Fruit fly (Drosophila melanogaster) whole organism: Measurements from ENCODE around the gene CG3164.

Experiments
- CG8478 ChIP-seq: fragments of >200 bp; optimal IDR thresholded peaks from 2 replicates; lab custom pipeline; 2018; ENCODE audit warnings: inconsistent platforms
- Dll ChIP-seq: fragments of >200 bp; optimal IDR thresholded peaks from 2 replicates; lab custom pipeline; 2017
- EcR ChIP-seq, 2 experiments: fragments of >200 bp; optimal IDR thresholded peaks; 2 replicates each; lab custom pipeline; 2017; ENCODE audit warnings: missing biosample characterization in 2 of 2, missing genetic modification characterization in 2 of 2, missing genetic modification reagents in 2 of 2
- pan ChIP-seq: fragments of >200 bp; optimal IDR thresholded peaks from 2 replicates; lab custom pipeline; 2017
- psq ChIP-seq: fragments of >200 bp; optimal IDR thresholded peaks from 2 replicates; lab custom pipeline; 2017
- usp ChIP-seq: fragments of >200 bp; optimal IDR thresholded peaks from 2 replicates; lab custom pipeline; 2017; ENCODE audit warnings: missing biosample characterization, missing genetic modification characterization, mixed read lengths

CG3164 gene

DNA sequence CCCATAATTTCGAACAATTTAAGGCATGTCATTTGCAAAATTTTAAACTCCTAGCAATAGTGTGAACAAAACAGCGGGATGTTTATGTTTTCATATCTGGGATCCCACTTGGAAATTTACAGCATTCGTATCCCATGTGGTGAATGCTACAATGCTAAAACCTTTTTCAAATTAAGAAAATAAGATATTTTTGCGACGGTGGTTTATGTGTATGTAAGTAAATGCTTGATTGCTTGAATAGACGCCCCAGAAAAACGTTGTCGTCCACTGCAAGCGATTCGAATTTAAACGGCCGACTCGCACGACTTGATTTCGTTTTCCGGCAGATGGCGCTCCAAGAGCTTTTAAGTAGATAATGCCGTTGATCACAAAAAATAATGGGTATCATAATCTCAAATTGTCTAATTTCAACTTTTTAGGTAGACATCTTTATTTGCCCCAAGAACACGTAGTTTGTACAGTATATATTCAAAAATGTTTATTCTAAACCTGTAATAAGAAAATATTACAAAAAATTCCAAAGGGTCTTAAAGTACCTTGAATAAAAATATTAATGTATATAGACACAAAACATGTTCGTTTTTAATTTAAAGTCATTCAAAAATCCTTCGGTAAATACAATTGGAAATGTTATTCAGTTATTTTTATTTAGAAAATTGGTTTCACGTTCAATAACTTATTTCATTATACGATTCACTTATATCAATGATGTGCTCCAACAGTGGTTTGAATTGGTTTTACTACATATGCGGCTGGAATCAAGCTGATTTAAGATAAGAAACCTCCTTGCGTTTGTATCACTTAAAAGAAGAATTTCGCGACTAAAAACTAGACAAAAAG lies 8.2 kb downstream of the CG3164 start:
- TF ChIP-seq EcR (GFP tag; optimal IDR thresholded peaks at IDR 0.05; lab: Kevin White, UChicago) (no peak), Dll (lab: Kevin White, UChicago) (no peak), usp (GFP tag; lab: Kevin White, UChicago) (no peak)

DNA sequence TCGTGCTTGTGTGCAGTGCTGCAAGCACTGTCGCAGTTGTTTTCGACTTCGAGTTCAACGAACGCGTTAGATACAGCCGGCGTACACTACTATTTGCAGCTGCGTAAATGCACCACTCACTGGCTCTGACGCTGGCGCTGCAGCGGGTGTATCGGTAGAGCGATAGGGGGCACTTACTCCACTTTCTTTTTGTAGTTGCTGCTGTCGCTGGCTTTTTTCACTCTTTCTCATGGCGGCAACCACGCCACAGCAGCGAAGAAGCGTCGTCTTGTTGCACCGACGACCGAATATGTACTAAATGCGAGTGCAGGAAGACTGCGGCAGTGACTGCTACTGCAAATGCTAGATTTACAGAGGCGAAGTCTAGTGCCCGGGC lies 9.1 kb downstream of the CG3164 start, which contains the start of gene CG4822:
Gene CG4822, minus strand, starts transcription at position 299 of the 376 bp plus-strand sequence.
- peak in 1 of 2 experiments; percentile 91 for TF ChIP-seq EcR (GFP tag; optimal IDR thresholded peaks at IDR 0.05; lab: Kevin White, UChicago)
- no peak for TF ChIP-seq usp (GFP tag; lab: Kevin White, UChicago)

DNA sequence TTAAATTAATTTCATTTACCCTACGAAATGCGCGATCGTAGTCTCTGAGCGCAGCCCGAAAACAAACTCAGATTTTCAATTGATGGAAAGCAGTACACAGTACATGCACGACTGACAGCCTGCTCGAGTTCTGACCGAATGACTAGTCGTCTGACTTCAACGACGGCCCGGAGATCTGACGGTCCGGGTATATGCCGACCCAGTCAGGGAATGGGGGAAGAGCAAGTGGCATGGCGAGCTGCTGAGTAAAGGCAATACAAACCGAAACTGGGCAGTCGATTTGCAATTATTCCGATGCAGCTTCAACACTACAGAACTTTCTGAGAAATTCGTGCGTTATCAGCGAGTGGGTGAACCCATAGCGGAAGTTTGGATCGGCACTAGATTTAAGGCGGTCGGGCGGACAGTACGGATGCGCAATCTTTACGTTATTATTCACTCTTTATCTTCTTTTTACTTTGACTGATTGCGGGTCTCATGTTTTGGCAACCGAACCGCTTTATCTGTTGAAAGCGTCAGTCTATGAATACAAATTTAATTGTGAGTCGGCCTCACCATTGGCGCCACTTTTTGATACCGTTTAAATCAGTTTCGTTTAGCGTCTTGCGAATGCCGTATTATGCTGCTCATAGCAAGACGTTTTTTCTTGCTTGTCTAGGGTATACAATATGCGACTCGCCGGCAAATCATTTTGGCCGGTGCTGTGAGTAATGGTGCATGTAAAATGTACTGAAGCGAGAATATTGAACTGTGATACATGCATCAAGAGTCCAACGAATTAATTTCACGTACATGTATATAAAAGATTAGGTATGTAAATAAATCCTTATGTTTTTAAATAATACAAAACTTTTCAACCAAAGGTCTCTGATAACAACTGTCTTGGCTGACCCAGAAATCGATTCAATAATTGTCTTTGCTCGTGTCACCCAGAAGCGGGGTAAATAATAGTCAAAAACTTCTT lies 9.8 kb downstream of the CG3164 start:
- TF ChIP-seq CG8478 (lab: Kevin White, UChicago) (no peak), pan (lab: Kevin White, UChicago) (no peak), Dll (lab: Kevin White, UChicago) (no peak), EcR (GFP tag; optimal IDR thresholded peaks at IDR 0.05; lab: Kevin White, UChicago) (no peak), psq (lab: Kevin White, UChicago) (no peak), usp (GFP tag; lab: Kevin White, UChicago) (no peak)

DNA sequence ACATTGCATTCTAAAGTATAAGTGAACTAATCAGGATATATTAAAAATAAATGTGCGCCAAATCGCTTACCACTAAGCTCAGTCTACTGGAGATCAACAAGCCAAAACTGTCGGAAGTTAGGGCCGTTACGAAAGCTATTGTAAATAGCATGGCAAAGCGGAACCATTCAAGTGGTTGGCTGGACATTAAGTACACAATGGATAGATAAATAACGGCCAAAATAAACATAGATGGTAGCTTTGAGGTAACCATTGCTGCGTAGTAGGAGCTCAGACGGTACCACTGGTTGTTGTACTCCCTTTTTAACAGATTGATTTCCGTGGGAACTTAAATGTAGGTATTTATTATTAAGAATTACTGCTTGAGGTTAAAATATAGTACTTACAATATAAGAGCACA lies 12.8 kb downstream of the CG3164 start:
- TF ChIP-seq pan (lab: Kevin White, UChicago): no peak
- no peak for TF ChIP-seq CG8478 (lab: Kevin White, UChicago)
- TF ChIP-seq EcR (GFP tag; optimal IDR thresholded peaks at IDR 0.05; lab: Kevin White, UChicago): no peak
- no peak for TF ChIP-seq Dll (lab: Kevin White, UChicago)
- TF ChIP-seq psq (lab: Kevin White, UChicago): no peak
- TF ChIP-seq usp (GFP tag; lab: Kevin White, UChicago): no peak

DNA sequence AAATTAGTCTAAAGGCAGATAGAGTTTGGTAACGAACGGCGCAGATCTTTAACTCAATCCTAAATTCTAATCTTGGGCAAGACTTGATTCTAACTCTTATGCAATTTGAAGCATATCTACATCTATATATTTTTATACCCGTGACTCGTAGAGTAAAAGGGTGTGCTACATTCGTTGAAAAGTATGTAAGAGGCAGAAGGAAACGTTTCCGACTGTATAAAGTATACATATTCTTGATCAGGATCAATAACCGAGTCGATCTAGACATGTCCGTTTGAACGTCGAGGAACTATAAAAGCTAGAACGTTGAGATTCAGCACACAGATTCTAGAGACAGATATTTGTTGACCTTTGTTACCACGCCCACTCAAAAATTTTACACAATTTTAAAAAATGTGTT lies 14.2 kb downstream of the CG3164 start, which contains the start of gene CG13694:
Gene CG13694, minus strand, starts transcription at position 101 of the 400 bp plus-strand sequence.
- TF ChIP-seq pan (lab: Kevin White, UChicago): no peak
- TF ChIP-seq usp (GFP tag; lab: Kevin White, UChicago): no peak
- no peak for TF ChIP-seq Dll (lab: Kevin White, UChicago)
- TF ChIP-seq EcR (GFP tag; optimal IDR thresholded peaks at IDR 0.05; lab: Kevin White, UChicago): no peak
- TF ChIP-seq psq (lab: Kevin White, UChicago): no peak
- no peak for TF ChIP-seq CG8478 (lab: Kevin White, UChicago)

DNA sequence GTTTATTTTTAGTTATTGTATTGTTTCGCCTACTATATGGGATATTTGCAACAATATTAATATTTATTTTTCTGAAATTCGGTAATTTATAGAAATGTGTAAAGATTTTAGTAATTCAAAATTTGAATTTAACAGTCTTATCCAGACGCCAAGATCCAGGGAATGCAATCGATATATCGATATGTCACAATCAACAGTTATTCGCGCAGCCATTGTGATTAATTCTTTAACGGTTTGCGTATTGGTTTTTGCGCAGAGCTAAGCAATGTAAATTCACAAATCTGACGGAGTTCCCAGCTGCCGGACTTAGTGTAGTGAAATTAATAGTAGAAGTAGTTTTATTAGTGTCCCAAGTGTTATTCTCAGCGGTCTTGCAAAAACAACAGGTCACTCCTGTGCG lies 16.2 kb downstream of the CG3164 start, which contains the start of gene ND-15:
Gene ND-15, plus strand, starts transcription at position 298 of the 400 bp plus-strand sequence.
- TF ChIP-seq Dll (lab: Kevin White, UChicago) (no peak), usp (GFP tag; lab: Kevin White, UChicago) (no peak), psq (lab: Kevin White, UChicago) (no peak), pan (lab: Kevin White, UChicago) (no peak), CG8478 (lab: Kevin White, UChicago) (no peak), EcR (GFP tag; optimal IDR thresholded peaks at IDR 0.05; lab: Kevin White, UChicago) (no peak)

DNA sequence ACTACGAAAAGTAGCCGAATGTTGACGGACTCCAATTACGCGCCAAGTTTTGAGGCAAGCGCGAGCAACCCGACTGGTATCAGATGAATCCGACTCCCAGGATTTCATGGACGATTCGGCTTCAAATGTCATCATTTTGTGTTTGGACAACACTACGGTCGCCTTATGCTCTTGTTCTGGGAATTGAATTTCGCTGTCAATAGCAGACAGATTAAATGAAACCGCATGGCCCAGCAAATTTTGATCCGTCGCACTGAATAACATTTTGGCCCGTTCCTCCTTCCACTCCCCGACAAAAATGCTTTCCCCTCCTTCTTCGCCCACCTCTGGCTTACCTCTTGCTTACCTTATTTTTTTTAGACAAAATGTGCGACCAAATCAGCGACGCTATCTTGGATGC lies 20.5 kb downstream of the CG3164 start:
- TF ChIP-seq usp (GFP tag; lab: Kevin White, UChicago): no peak
- no peak for TF ChIP-seq pan (lab: Kevin White, UChicago)
- TF ChIP-seq EcR (GFP tag; optimal IDR thresholded peaks at IDR 0.05; lab: Kevin White, UChicago): no peak
- TF ChIP-seq Dll (lab: Kevin White, UChicago): no peak
- no peak for TF ChIP-seq psq (lab: Kevin White, UChicago)
- TF ChIP-seq CG8478 (lab: Kevin White, UChicago): no peak

DNA sequence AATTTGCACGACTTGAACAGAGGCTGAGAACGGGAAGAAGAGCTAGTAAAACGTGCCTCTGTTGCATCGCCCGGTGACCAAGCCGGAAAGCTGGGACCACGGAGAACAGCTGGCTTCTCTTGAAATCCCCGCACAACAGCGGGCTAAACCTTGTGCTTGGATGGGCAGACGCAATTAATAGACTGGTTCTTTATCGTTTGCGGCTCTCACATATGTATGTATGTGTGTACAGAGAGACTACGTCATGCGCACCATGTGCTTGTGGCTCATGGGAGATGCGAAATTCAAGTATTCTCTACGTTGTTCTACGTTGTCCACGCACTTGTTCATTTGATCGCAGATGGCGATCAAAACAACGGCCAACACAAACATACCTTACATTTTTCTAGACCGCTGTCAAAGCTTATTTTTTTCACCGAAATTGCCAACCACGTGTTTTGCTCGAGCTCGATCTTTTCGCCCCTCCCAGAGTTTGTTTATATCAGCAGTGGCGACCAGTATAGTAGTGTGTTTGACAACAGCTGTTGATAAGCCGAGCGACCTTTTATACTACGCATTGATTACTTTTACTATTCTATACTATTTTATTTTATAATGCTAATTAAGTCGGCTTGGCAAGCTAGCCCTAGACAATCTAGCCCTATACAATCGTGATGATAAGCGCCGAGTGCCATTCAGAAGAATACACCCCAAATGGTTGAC lies 21.3 kb downstream of the CG3164 start:
- TF ChIP-seq CG8478 (lab: Kevin White, UChicago): no peak
- no peak for TF ChIP-seq EcR (GFP tag; optimal IDR thresholded peaks at IDR 0.05; lab: Kevin White, UChicago)
- no peak for TF ChIP-seq psq (lab: Kevin White, UChicago)
- TF ChIP-seq pan (lab: Kevin White, UChicago): no peak
- TF ChIP-seq usp (GFP tag; lab: Kevin White, UChicago): no peak

DNA sequence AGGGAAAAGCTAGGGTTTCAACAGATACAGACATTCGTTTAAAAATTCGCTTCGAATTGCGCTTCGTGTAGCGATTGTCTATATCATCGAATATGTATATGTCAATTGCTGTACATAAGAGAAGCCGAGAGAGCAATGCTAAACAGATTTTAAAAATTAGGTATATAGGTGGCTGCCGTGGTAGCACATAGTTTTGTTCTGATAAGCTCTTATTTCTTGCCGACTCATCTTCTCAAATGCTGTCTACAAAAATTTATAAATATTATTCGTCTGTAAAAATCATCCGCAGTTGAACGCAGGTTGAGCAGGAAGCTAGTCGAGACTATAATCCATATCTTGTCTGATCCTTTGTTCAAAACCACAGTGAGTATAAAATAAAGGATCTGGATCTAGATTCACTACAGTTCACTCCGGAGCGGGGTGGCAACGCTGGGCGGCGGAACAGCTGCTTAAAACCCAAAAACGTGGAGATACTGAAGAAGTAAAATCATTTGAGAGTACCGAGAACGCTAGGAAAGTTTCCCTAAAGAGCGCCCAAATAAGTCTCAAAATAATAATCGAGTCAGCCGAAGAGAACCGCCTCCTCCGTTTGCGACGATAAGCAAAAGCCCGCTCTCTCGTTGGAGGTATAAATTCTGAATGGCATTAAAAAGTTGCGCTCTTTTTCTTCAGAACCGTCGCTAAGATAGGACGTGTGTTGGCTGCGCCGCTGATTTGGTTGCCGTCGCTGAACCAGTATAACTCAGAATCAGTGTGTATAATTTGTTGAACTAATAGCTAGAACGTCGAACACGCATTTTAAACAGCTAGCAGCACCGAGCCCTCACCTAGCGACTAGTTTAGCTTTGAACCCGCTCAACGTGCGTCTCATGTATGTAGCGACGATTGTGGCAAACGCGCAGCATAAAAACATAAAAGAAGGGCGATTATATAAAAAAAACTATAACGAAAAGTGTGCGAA lies 22.8 kb downstream of the CG3164 start:
- TF ChIP-seq Dll (lab: Kevin White, UChicago) (no peak), CG8478 (lab: Kevin White, UChicago) (no peak), psq (lab: Kevin White, UChicago) (no peak), usp (GFP tag; lab: Kevin White, UChicago) (no peak), EcR (GFP tag; optimal IDR thresholded peaks at IDR 0.05; lab: Kevin White, UChicago) (no peak), pan (lab: Kevin White, UChicago) (no peak)
